Worm (Caenorhabditis elegans) whole organism, L2 larva: ENCODE results near the gene K10F12.7.

Experiments
- C34F6.9 ChIP-seq: fragments of 150-350 bp; optimal IDR thresholded peaks from 2 replicates; lab custom pipeline; 2014; ENCODE audit warnings: missing biosample characterization, missing genetic modification characterization
- F13H6.1 ChIP-seq: sonication (generic microtip); optimal IDR thresholded peaks from 2 replicates; lab custom pipeline; 2016; ENCODE audit warnings: missing genetic modification characterization, missing compliant biosample characterization
- R02D3.7 ChIP-seq: fragments of 150-350 bp; optimal IDR thresholded peaks from 2 replicates; lab custom pipeline; 2014; ENCODE audit warnings: missing biosample characterization, missing genetic modification characterization
- Y55F3AM.14 ChIP-seq: fragments of 200-800 bp; sonication (Bioruptor generic); optimal IDR thresholded peaks from 2 replicates; lab custom pipeline; 2018; ENCODE audit warnings: mild to moderate bottlenecking, missing genetic modification characterization, missing compliant biosample characterization
- ZK546.5 ChIP-seq: sonication (generic microtip); optimal IDR thresholded peaks from 2 replicates; lab custom pipeline; 2017; ENCODE audit warnings: missing biosample characterization, missing genetic modification characterization
- alr-1 ChIP-seq: fragments of 150-350 bp; optimal IDR thresholded peaks from 2 replicates; lab custom pipeline; 2014; ENCODE audit warnings: missing biosample characterization, missing genetic modification characterization
- aly-2 ChIP-seq: fragments of 150-350 bp; optimal IDR thresholded peaks from 2 replicates; lab custom pipeline; 2014; ENCODE audit warnings: missing biosample characterization, missing genetic modification characterization
- ama-1 ChIP-seq: fragments of 150-350 bp; optimal IDR thresholded peaks from 2 replicates; lab custom pipeline; 2018; ENCODE audit warnings: inconsistent platforms
- blmp-1 ChIP-seq: sonication (generic microtip); optimal IDR thresholded peaks from 2 replicates; lab custom pipeline; 2017; ENCODE audit warnings: missing genetic modification characterization, mild to moderate bottlenecking, missing compliant biosample characterization, antibody characterized with exemption, moderate library complexity; ENCODE audit not compliant: insufficient read depth
- ceh-16 ChIP-seq: fragments of 150-350 bp; optimal IDR thresholded peaks from 2 replicates; lab custom pipeline; 2014; ENCODE audit warnings: missing biosample characterization, missing genetic modification characterization
- ceh-82 ChIP-seq: fragments of 150-350 bp; optimal IDR thresholded peaks from 2 replicates; lab custom pipeline; 2014; ENCODE audit warnings: missing biosample characterization, missing genetic modification characterization
- crh-2 ChIP-seq: sonication (generic microtip); optimal IDR thresholded peaks from 2 replicates; lab custom pipeline; 2017; ENCODE audit warnings: missing biosample characterization, missing genetic modification characterization
- dmd-4 ChIP-seq: sonication (generic microtip); optimal IDR thresholded peaks from 2 replicates; lab custom pipeline; 2017; ENCODE audit warnings: missing biosample characterization, missing genetic modification characterization
- egl-27 ChIP-seq: sonication (generic microtip); optimal IDR thresholded peaks from 3 replicates; lab custom pipeline; 2017; ENCODE audit warnings: missing biosample characterization, missing genetic modification reagents, missing genetic modification characterization
- elt-1 ChIP-seq: fragments of 150-350 bp; optimal IDR thresholded peaks from 2 replicates; lab custom pipeline; 2014; ENCODE audit warnings: missing biosample characterization, missing genetic modification characterization
- elt-3 ChIP-seq: sonication (generic microtip); optimal IDR thresholded peaks from 2 replicates; lab custom pipeline; 2017; ENCODE audit warnings: missing biosample characterization, missing genetic modification characterization
- fos-1 ChIP-seq: fragments of 150-350 bp; optimal IDR thresholded peaks from 2 replicates; lab custom pipeline; 2014; ENCODE audit warnings: missing biosample characterization, missing genetic modification characterization
- gmeb-1 ChIP-seq: fragments of 150-350 bp; optimal IDR thresholded peaks from 2 replicates; lab custom pipeline; 2014; ENCODE audit warnings: missing biosample characterization, missing genetic modification characterization
- lin-11 ChIP-seq: fragments of 150-350 bp; sonication (generic microtip); optimal IDR thresholded peaks from 2 replicates; lab custom pipeline; 2014; ENCODE audit warnings: missing biosample characterization, missing genetic modification characterization, inconsistent platforms, mixed read lengths
- lin-13 ChIP-seq: fragments of 150-350 bp; optimal IDR thresholded peaks from 2 replicates; lab custom pipeline; 2014; ENCODE audit warnings: missing biosample characterization, missing genetic modification reagents, missing genetic modification characterization
- lin-39 ChIP-seq: fragments of 150-350 bp; optimal IDR thresholded peaks from 2 replicates; lab custom pipeline; 2014; ENCODE audit warnings: missing biosample characterization, missing genetic modification reagents, missing genetic modification characterization
- lsy-2 ChIP-seq, 2 experiments: fragments of 150-350 bp in 1 of 2; sonication (generic microtip) in 1 of 2; optimal IDR thresholded peaks; 2 replicates each; lab custom pipeline; 2014 to 2017; ENCODE audit warnings: missing biosample characterization in 2 of 2, missing genetic modification characterization in 2 of 2
- mab-5 ChIP-seq: fragments of 150-350 bp; optimal IDR thresholded peaks from 2 replicates; lab custom pipeline; 2014; ENCODE audit warnings: missing biosample characterization, missing genetic modification characterization
- mbf-1 ChIP-seq: sonication (generic microtip); optimal IDR thresholded peaks from 2 replicates; lab custom pipeline; 2017; ENCODE audit warnings: missing biosample characterization, missing genetic modification characterization
- mdl-1 ChIP-seq, 2 experiments: fragments of 150-350 bp in 1 of 2; sonication (generic microtip) in 1 of 2; optimal IDR thresholded peaks; 2 replicates each; lab custom pipeline; 2017; ENCODE audit warnings: missing biosample characterization in 2 of 2, missing genetic modification characterization in 2 of 2
- nhr-10 ChIP-seq: sonication (generic microtip); optimal IDR thresholded peaks from 2 replicates; lab custom pipeline; 2017; ENCODE audit warnings: missing biosample characterization, missing genetic modification characterization
- nhr-11 ChIP-seq: fragments of 150-350 bp; optimal IDR thresholded peaks from 2 replicates; lab custom pipeline; 2014; ENCODE audit warnings: missing biosample characterization, missing genetic modification characterization
- nhr-12 ChIP-seq: fragments of 150-350 bp; optimal IDR thresholded peaks from 2 replicates; lab custom pipeline; 2014; ENCODE audit warnings: missing biosample characterization, missing genetic modification characterization
- nhr-129 ChIP-seq: fragments of 150-350 bp; optimal IDR thresholded peaks from 2 replicates; lab custom pipeline; 2014; ENCODE audit warnings: missing biosample characterization, missing genetic modification characterization
- nhr-21 ChIP-seq: fragments of 150-350 bp; optimal IDR thresholded peaks from 2 replicates; lab custom pipeline; 2014; ENCODE audit warnings: missing biosample characterization, missing genetic modification characterization
- nhr-25 ChIP-seq: fragments of 150-350 bp; sonication (generic microtip); optimal IDR thresholded peaks from 3 replicates; lab custom pipeline; 2014; ENCODE audit warnings: missing biosample characterization, missing genetic modification characterization
- nhr-6 ChIP-seq: fragments of 150-350 bp; optimal IDR thresholded peaks from 2 replicates; lab custom pipeline; 2014; ENCODE audit warnings: missing biosample characterization, missing genetic modification characterization
- nhr-77 ChIP-seq: fragments of 150-350 bp; optimal IDR thresholded peaks from 2 replicates; lab custom pipeline; 2014; ENCODE audit warnings: missing biosample characterization, missing genetic modification characterization
- peb-1 ChIP-seq: fragments of 150-350 bp; optimal IDR thresholded peaks from 2 replicates; lab custom pipeline; 2014; ENCODE audit warnings: missing biosample characterization, missing genetic modification characterization
- sem-4 ChIP-seq: fragments of 150-350 bp; optimal IDR thresholded peaks from 2 replicates; lab custom pipeline; 2014; ENCODE audit warnings: missing biosample characterization, missing genetic modification reagents, missing genetic modification characterization
- skn-1 ChIP-seq: sonication (generic microtip); optimal IDR thresholded peaks from 2 replicates; lab custom pipeline; 2017; ENCODE audit warnings: missing biosample characterization, missing genetic modification characterization
- sma-3 ChIP-seq: sonication (generic microtip); optimal IDR thresholded peaks from 2 replicates; lab custom pipeline; 2016; ENCODE audit warnings: missing genetic modification reagents, missing genetic modification characterization, missing compliant biosample characterization
- sma-9 ChIP-seq, 2 experiments: fragments of 150-350 bp in 1 of 2; sonication (generic microtip) in 1 of 2; optimal IDR thresholded peaks; 2 replicates each; lab custom pipeline; 2014 to 2016; ENCODE audit warnings: missing genetic modification characterization in 2 of 2, mild to moderate bottlenecking in 1 of 2, missing biosample characterization in 1 of 2, missing compliant biosample characterization in 1 of 2, missing genetic modification reagents in 1 of 2, moderate library complexity in 1 of 2
- snpc-4 ChIP-seq: fragments of 150-350 bp; optimal IDR thresholded peaks from 2 replicates; lab custom pipeline; 2014; ENCODE audit warnings: missing biosample characterization, missing genetic modification characterization
- unc-55 ChIP-seq: fragments of 150-350 bp; sonication (generic microtip); optimal IDR thresholded peaks from 3 replicates; lab custom pipeline; 2014; ENCODE audit warnings: missing biosample characterization, missing genetic modification reagents, missing genetic modification characterization
- unc-62 ChIP-seq: fragments of 150-350 bp; optimal IDR thresholded peaks from 2 replicates; lab custom pipeline; 2014; ENCODE audit warnings: missing biosample characterization, missing genetic modification reagents, missing genetic modification characterization
- zag-1 ChIP-seq: fragments of 150-350 bp; optimal IDR thresholded peaks from 2 replicates; lab custom pipeline; 2014; ENCODE audit warnings: missing biosample characterization, missing genetic modification characterization
- ztf-1 ChIP-seq: fragments of 200-800 bp; sonication (Bioruptor generic); conservative IDR thresholded peaks from 2 replicates; pipeline ENCODE4 v1.3.6; 2022; ENCODE audit warnings: missing genetic modification characterization, missing compliant biosample characterization
- ztf-11 ChIP-seq: sonication (generic microtip); optimal IDR thresholded peaks from 2 replicates; lab custom pipeline; 2017; ENCODE audit warnings: missing biosample characterization, missing genetic modification characterization
- ztf-4 ChIP-seq: fragments of 150-350 bp; optimal IDR thresholded peaks from 2 replicates; lab custom pipeline; 2014; ENCODE audit warnings: missing biosample characterization, missing genetic modification characterization

The K10F12.7 gene

DNA sequence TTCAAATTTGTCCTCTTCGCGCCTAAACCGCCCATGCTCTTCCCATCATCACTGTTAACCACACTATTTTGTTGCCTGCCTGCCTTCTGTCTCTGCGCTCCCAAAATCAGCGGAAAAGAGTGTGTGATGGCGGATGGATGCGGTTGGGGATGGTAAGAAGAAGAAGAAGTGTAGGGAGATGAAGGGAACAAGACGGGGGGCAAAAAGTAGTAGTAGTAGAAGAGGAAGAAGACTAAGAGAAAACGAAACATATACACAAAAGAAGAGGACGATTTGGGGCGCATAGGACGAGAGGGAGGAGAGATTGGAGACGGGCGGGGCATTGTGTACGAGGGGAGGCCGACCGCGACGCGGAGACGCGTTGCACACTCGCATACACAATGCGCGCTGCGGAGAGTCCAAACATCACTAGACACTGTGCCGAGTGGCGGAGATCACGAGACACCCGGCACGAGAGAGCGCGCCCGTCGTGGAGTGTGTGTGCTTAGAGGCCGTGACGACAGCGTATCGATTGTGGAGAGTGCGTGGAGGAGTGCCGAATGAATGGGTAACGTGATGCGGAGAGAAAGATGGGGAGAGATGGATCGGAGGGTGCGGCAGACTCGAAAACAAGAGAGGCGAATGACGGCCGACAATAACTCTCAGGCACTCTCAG is 32.7 kb downstream of the K10F12.7 start (continued):
- TF ChIP-seq elt-1 (no peak), gmeb-1 (tag; lab: Kevin White, UChicago) (peak; percentile 69), lin-39 (tag; lab: Kevin White, UChicago) (no peak), nhr-77 (tag; lab: Kevin White, UChicago) (no peak), peb-1 (tag; lab: Kevin White, UChicago) (peak; percentile 48), nhr-11 (no peak), ama-1 (peak; percentile 97), ztf-1 (GFP tag; lab: Robert Waterston, UW) (no peak), crh-2 (tag; lab: Kevin White, UChicago) (peak; percentile 91), dmd-4 (tag; lab: Kevin White, UChicago) (no peak), sma-3 (GFP tag; lab: Kevin White, UChicago) (peak; percentile 93), mbf-1 (no peak), ceh-82 (tag; lab: Kevin White, UChicago) (peak; percentile 68), nhr-25 (tag; lab: Kevin White, UChicago) (peak; percentile 86)

DNA sequence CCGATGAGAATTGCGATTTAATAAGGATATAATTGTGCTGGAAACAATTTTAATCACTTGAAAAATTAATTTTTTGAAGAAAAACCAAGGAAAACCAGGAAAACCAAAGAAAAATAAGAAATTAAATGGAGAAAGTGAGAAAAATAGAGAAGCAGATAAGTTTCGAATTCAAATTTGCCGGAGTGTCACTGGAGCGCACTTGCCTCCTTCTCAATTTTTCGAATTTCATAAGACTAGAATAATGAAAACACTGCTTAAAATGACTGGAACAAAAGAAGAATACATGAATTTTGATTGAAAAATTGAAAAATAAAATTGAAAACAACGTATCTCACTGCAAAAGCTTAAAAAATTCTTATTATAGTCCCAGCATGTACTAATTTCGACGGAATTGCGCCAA is 33.9 kb downstream of the K10F12.7 start:
- TF ChIP-seq Y55F3AM.14 (GFP tag; lab: Kevin White, UChicago), result no peak
- no peak for TF ChIP-seq ceh-82 (tag; lab: Kevin White, UChicago)
- TF ChIP-seq lin-11 (tag; lab: Kevin White, UChicago), result no peak
- no peak for TF ChIP-seq ZK546.5 (tag; lab: Kevin White, UChicago)
- no peak for TF ChIP-seq nhr-10 (tag; lab: Kevin White, UChicago)
- TF ChIP-seq F13H6.1 (tag; lab: Kevin White, UChicago), result no peak
- TF ChIP-seq blmp-1 (tag; lab: Kevin White, UChicago), result no peak
- TF ChIP-seq C34F6.9 (tag; lab: Kevin White, UChicago), result peak; percentile 60
- TF ChIP-seq fos-1 (tag; lab: Kevin White, UChicago), result no peak
- no peak for TF ChIP-seq nhr-25 (tag; lab: Kevin White, UChicago)
- TF ChIP-seq lsy-2 (tag; optimal IDR thresholded peaks at IDR 0.05; lab: Kevin White, UChicago), result peak in 1 of 2 experiments; percentile 39
- no peak for TF ChIP-seq dmd-4 (tag; lab: Kevin White, UChicago)
- TF ChIP-seq nhr-12, result no peak
- no peak for TF ChIP-seq skn-1 (tag; lab: Kevin White, UChicago)
- TF ChIP-seq egl-27 (tag; lab: Kevin White, UChicago), result no peak
- TF ChIP-seq alr-1 (tag; lab: Kevin White, UChicago), result no peak
- peak; percentile 68 for TF ChIP-seq unc-55 (GFP tag; lab: Kevin White, UChicago)
- TF ChIP-seq crh-2 (tag; lab: Kevin White, UChicago), result peak; percentile 44
- no peak for TF ChIP-seq nhr-129 (tag; lab: Kevin White, UChicago)
- TF ChIP-seq peb-1 (tag; lab: Kevin White, UChicago), result no peak
- no peak for TF ChIP-seq nhr-77 (tag; lab: Kevin White, UChicago)
- TF ChIP-seq mbf-1, result no peak
- TF ChIP-seq aly-2 (tag; lab: Kevin White, UChicago), result no peak
- TF ChIP-seq gmeb-1 (tag; lab: Kevin White, UChicago), result peak; percentile 46
- TF ChIP-seq elt-3 (tag; lab: Kevin White, UChicago), result no peak
- TF ChIP-seq R02D3.7 (tag; lab: Kevin White, UChicago), result no peak
- no peak for TF ChIP-seq sma-9 (GFP tag; optimal IDR thresholded peaks at IDR 0.05; lab: Kevin White, UChicago)
- no peak for TF ChIP-seq sma-9 (tag; optimal IDR thresholded peaks at IDR 0.05; lab: Kevin White, UChicago)
- no peak for TF ChIP-seq ztf-11
- no peak for TF ChIP-seq ztf-4 (tag; lab: Kevin White, UChicago)
- no peak for TF ChIP-seq mab-5
- TF ChIP-seq nhr-6 (tag; lab: Kevin White, UChicago), result no peak
- no peak for TF ChIP-seq unc-62
- TF ChIP-seq sma-3 (GFP tag; lab: Kevin White, UChicago), result no peak
- no peak for TF ChIP-seq mdl-1 (tag; optimal IDR thresholded peaks at IDR 0.05; lab: Kevin White, UChicago)
- no peak for TF ChIP-seq sem-4 (tag; lab: Kevin White, UChicago)
- TF ChIP-seq ama-1, result no peak
- no peak for TF ChIP-seq snpc-4
- no peak for TF ChIP-seq ceh-16
- TF ChIP-seq nhr-11, result no peak
- TF ChIP-seq elt-1, result no peak
- no peak for TF ChIP-seq nhr-21 (tag; lab: Kevin White, UChicago)
- peak; percentile 60 for TF ChIP-seq lin-13 (GFP tag; lab: Kevin White, UChicago)
- no peak for TF ChIP-seq ztf-1 (GFP tag; lab: Robert Waterston, UW)
- TF ChIP-seq zag-1 (tag; lab: Kevin White, UChicago), result no peak
